Comparison of ENCODE assay signal across 4 worm cellular contexts in the genomic region with DNA sequence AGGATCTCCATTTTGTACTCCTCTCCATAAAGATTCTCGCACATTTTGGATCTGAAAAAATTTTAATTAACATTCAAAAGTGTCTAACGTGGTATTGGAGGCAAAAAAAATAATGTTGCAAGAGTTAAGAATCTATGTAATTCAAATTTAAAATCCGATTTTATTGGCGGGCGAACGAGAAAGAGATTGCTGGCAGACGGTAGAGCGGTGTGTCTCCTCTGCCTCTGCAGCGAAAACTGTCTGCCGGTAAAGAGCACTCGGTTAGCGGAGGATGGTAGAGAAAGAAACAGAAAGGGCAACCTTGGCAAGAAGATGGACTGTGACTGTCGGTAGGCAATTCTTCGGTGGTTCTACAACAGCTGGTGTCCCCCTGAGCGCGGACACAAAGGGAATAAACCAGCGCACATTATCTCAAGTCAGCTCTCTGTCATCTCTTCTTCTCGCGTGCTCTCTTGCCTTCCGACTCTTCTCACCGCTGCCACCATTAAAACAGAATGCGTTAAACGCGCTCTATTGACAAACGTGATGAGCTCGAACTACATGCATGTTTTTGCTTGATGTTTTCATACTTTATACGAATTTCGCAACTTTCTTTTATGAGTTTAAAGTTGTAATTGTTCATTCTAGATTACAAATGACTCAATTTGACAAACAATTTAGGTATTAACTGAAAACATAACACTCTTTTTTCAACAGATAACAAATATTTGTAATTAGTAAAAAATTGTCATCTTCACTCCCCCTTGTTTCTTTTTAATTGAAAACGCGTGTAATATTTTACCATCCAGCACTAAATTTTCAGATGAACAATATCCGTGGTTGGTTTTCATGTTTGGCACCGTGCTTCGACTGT.
TF ChIP-seq lines count a peak whose summit lies in the region.

TSS of gene cdk-4 (minus strand) at position 51 of the 853 bp plus-strand sequence.
TSS of gene F18H3.1 (plus strand) at position 803 of the 853 bp plus-strand sequence.

TF ChIP-seq in whole organism, L2 larva, 48 proteins besides CTCF, POLR2A, EP300 and RAD21 (continues in another document):
- TF ChIP-seq unc-62 (GFP tag; optimal IDR thresholded peaks at IDR 0.05; lab: Kevin White, UChicago) (no peak), crh-2 (tag; optimal IDR thresholded peaks at IDR 0.05; lab: Kevin White, UChicago) (peak; percentile 56), sma-9 (GFP tag; optimal IDR thresholded peaks at IDR 0.05; lab: Kevin White, UChicago) (no peak), sma-9 (tag; optimal IDR thresholded peaks at IDR 0.05; lab: Kevin White, UChicago) (no peak), F13H6.1 (tag; optimal IDR thresholded peaks at IDR 0.05; lab: Kevin White, UChicago) (peak; percentile 15), ama-1 (optimal IDR thresholded peaks at IDR 0.05; lab: Kevin White, UChicago) (no peak), nhr-12 (tag; optimal IDR thresholded peaks at IDR 0.05; lab: Kevin White, UChicago) (no peak), unc-55 (GFP tag; optimal IDR thresholded peaks at IDR 0.05; lab: Kevin White, UChicago) (peak; percentile 94), fos-1 (tag; optimal IDR thresholded peaks at IDR 0.05; lab: Kevin White, UChicago) (peak; percentile 20), nhr-6 (tag; optimal IDR thresholded peaks at IDR 0.05; lab: Kevin White, UChicago) (no peak), zag-1 (tag; optimal IDR thresholded peaks at IDR 0.05; lab: Kevin White, UChicago) (peak; percentile 1), C34F6.9 (tag; optimal IDR thresholded peaks at IDR 0.05; lab: Kevin White, UChicago) (peak; percentile 81), sem-4 (tag; optimal IDR thresholded peaks at IDR 0.05; lab: Kevin White, UChicago) (peak; percentile 52), ceh-16 (tag; optimal IDR thresholded peaks at IDR 0.05; lab: Kevin White, UChicago) (peak; percentile 29), ztf-4 (tag; optimal IDR thresholded peaks at IDR 0.05; lab: Kevin White, UChicago) (no peak), lsy-2 (tag; optimal IDR thresholded peaks at IDR 0.05; lab: Kevin White, UChicago) (peak in 1 of 2 experiments; percentile 52), lin-13 (GFP tag; optimal IDR thresholded peaks at IDR 0.05; lab: Kevin White, UChicago) (peak; percentile 12), nhr-129 (tag; optimal IDR thresholded peaks at IDR 0.05; lab: Kevin White, UChicago) (peak; percentile 77), skn-1 (tag; optimal IDR thresholded peaks at IDR 0.05; lab: Kevin White, UChicago) (no peak), unc-39 (tag; optimal IDR thresholded peaks at IDR 0.05; lab: Kevin White, UChicago) (no peak)

TF ChIP-seq in whole organism, L4 larva, 104 proteins besides CTCF, POLR2A, EP300 and RAD21 (continues in another document):
- TF ChIP-seq Y75B8A.6 (GFP tag; IDR thresholded peaks at IDR 0.05; lab: Robert Waterston, UW) (no peak), mdl-1 (tag; optimal IDR thresholded peaks at IDR 0.05; lab: Kevin White, UChicago) (peak in 1 of 2 experiments; percentile 13), arid-1 (GFP tag; conservative IDR thresholded peaks at IDR 0.05; lab: Robert Waterston, UW) (0 out of 2 replicates have a peak, but pooled peaks have one; percentile 10), hlh-30 (tag; optimal IDR thresholded peaks at IDR 0.05; lab: Kevin White, UChicago; ENCODE audit: insufficient read depth) (peak; percentile 53), dmd-8 (GFP tag; IDR thresholded peaks at IDR 0.05; lab: Robert Waterston, UW) (0 out of 2 replicates have a peak, but pooled peaks have one; percentile 31), T20F7.1 (GFP tag; optimal IDR thresholded peaks at IDR 0.05; lab: Kevin White, UChicago) (no peak), mep-1 (tag; optimal IDR thresholded peaks at IDR 0.05; lab: Kevin White, UChicago) (peak; percentile 30), dmd-6 (GFP tag; IDR thresholded peaks at IDR 0.05; lab: Robert Waterston, UW) (0 out of 2 replicates have a peak, but pooled peaks have one; percentile 15), mes-2 (tag; optimal IDR thresholded peaks at IDR 0.05; lab: Kevin White, UChicago; ENCODE audit: poor library complexity, severe bottlenecking) (peak; percentile 43), dpl-1 (GFP tag; optimal IDR thresholded peaks at IDR 0.05; lab: Kevin White, UChicago) (peak; percentile 34), lin-39 (tag; optimal IDR thresholded peaks at IDR 0.05; lab: Kevin White, UChicago) (no peak), daf-16 (GFP tag; optimal IDR thresholded peaks at IDR 0.05; lab: Kevin White, UChicago) (no peak), daf-16 (tag; optimal IDR thresholded peaks at IDR 0.05; lab: Kevin White, UChicago) (peak; percentile 39), unc-62 (GFP tag; optimal IDR thresholded peaks at IDR 0.05 in 1 of 2; lab: Kevin White, UChicago) (peak in 1 of 2 experiments; percentile 99), unc-62 (tag; optimal IDR thresholded peaks at IDR 0.05; lab: Kevin White, UChicago) (no peak), fos-1 (tag; optimal IDR thresholded peaks at IDR 0.05; lab: Kevin White, UChicago) (no peak), pqm-1 (tag; optimal IDR thresholded peaks at IDR 0.05; lab: Kevin White, UChicago) (peak; percentile 4), F49E8.2 (tag; optimal IDR thresholded peaks at IDR 0.05; lab: Kevin White, UChicago; ENCODE audit: borderline replicate concordance) (no peak), nhr-11 (tag; optimal IDR thresholded peaks at IDR 0.05; lab: Kevin White, UChicago) (peak; percentile 49)

TF ChIP-seq in whole organism, late embryonic, 69 proteins besides CTCF, POLR2A, EP300 and RAD21 (continues in another document):
- TF ChIP-seq unc-55 (GFP tag; optimal IDR thresholded peaks at IDR 0.05; lab: Kevin White, UChicago) = peak; percentile 60
- TF ChIP-seq hlh-8 (tag; optimal IDR thresholded peaks at IDR 0.05; lab: Kevin White, UChicago) = no peak
- no peak for TF ChIP-seq lim-6 (tag; optimal IDR thresholded peaks at IDR 0.05; lab: Kevin White, UChicago)
- no peak for TF ChIP-seq ceh-19 (GFP tag; optimal IDR thresholded peaks at IDR 0.05; lab: Kevin White, UChicago)
- peak; percentile 75 for TF ChIP-seq ref-2 (tag; optimal IDR thresholded peaks at IDR 0.05; lab: Kevin White, UChicago)
- TF ChIP-seq tbx-2 (tag; optimal IDR thresholded peaks at IDR 0.05; lab: Kevin White, UChicago) = peak; percentile 73
- TF ChIP-seq unc-3 (GFP tag; conservative IDR thresholded peaks at IDR 0.05; lab: Robert Waterston, UW) = no peak
- TF ChIP-seq unc-3 (tag; optimal IDR thresholded peaks at IDR 0.05; lab: Kevin White, UChicago) = no peak
- no peak for TF ChIP-seq C38D4.7 (GFP tag; optimal IDR thresholded peaks at IDR 0.05; lab: Kevin White, UChicago)
- no peak for TF ChIP-seq sox-4 (tag; optimal IDR thresholded peaks at IDR 0.05; lab: Kevin White, UChicago)
- TF ChIP-seq ceh-6 (GFP tag; optimal IDR thresholded peaks at IDR 0.05; lab: Kevin White, UChicago) = no peak
- no peak for TF ChIP-seq C08G9.2 (tag; optimal IDR thresholded peaks at IDR 0.05; lab: Kevin White, UChicago)
- TF ChIP-seq pat-9 (tag; optimal IDR thresholded peaks at IDR 0.05; lab: Kevin White, UChicago) = no peak
- TF ChIP-seq hlh-30 (tag; optimal IDR thresholded peaks at IDR 0.05; lab: Kevin White, UChicago; ENCODE audit: insufficient read depth) = peak; percentile 23
- TF ChIP-seq ceh-45 (GFP tag; IDR thresholded peaks at IDR 0.05; lab: Robert Waterston, UW) = no peak
- peak; percentile 84 for TF ChIP-seq sdc-2 (tag; optimal IDR thresholded peaks at IDR 0.05; lab: Kevin White, UChicago)
- TF ChIP-seq nfya-1 (tag; optimal IDR thresholded peaks at IDR 0.05; lab: Kevin White, UChicago) = peak; percentile 41
- TF ChIP-seq ttx-3 (tag; optimal IDR thresholded peaks at IDR 0.05; lab: Kevin White, UChicago) = no peak
- no peak for TF ChIP-seq pros-1 (tag; optimal IDR thresholded peaks at IDR 0.05; lab: Kevin White, UChicago)
- peak; percentile 16 for TF ChIP-seq unc-42 (tag; optimal IDR thresholded peaks at IDR 0.05; lab: Kevin White, UChicago)
- TF ChIP-seq sox-2 (GFP tag; IDR thresholded peaks at IDR 0.05; lab: Robert Waterston, UW) = peak; percentile 39
- TF ChIP-seq ceh-22 (tag; optimal IDR thresholded peaks at IDR 0.05; lab: Kevin White, UChicago) = peak; percentile 4
- no peak for TF ChIP-seq pha-4 (tag; optimal IDR thresholded peaks at IDR 0.05; lab: Kevin White, UChicago)

TF ChIP-seq in whole organism, mixed stage, embryonic, 35 proteins besides CTCF, POLR2A, EP300 and RAD21 (continues in another document):
- TF ChIP-seq mep-1 (tag; optimal IDR thresholded peaks at IDR 0.05; lab: Kevin White, UChicago) (peak; percentile 71), hlh-1 (tag; optimal IDR thresholded peaks at IDR 0.05; lab: Kevin White, UChicago) (peak; percentile 87), ham-2 (GFP tag; optimal IDR thresholded peaks at IDR 0.05; lab: Kevin White, UChicago) (peak; percentile 51), elt-3 (tag; optimal IDR thresholded peaks at IDR 0.05; lab: Kevin White, UChicago) (no peak), flh-1 (GFP tag; optimal IDR thresholded peaks at IDR 0.05; lab: Kevin White, UChicago) (no peak), lin-13 (tag; optimal IDR thresholded peaks at IDR 0.05; lab: Kevin White, UChicago) (peak; percentile 1), zip-8 (tag; optimal IDR thresholded peaks at IDR 0.05; lab: Kevin White, UChicago) (no peak), unc-120 (tag; optimal IDR thresholded peaks at IDR 0.05; lab: Kevin White, UChicago; ENCODE audit: poor library complexity, severe bottlenecking) (peak; percentile 28), lsy-2 (tag; optimal IDR thresholded peaks at IDR 0.05; lab: Kevin White, UChicago) (peak; percentile 39), ceh-83 (GFP tag; optimal IDR thresholded peaks at IDR 0.05; lab: Kevin White, UChicago) (no peak), ces-1 (GFP tag; optimal IDR thresholded peaks at IDR 0.05; lab: Kevin White, UChicago) (peak; percentile 46), cnd-1 (tag; optimal IDR thresholded peaks at IDR 0.05; lab: Kevin White, UChicago) (peak; percentile 85), lin-32 (GFP tag; optimal IDR thresholded peaks at IDR 0.05; lab: Kevin White, UChicago) (peak; percentile 96), unc-39 (tag; optimal IDR thresholded peaks at IDR 0.05; lab: Kevin White, UChicago) (no peak), sptf-1 (tag; optimal IDR thresholded peaks at IDR 0.05; lab: Kevin White, UChicago) (peak; percentile 64), sem-2 (GFP tag; optimal IDR thresholded peaks at IDR 0.05; lab: Kevin White, UChicago) (no peak), mab-5 (tag; optimal IDR thresholded peaks at IDR 0.05; lab: Kevin White, UChicago) (peak; percentile 25), unc-62 (GFP tag; optimal IDR thresholded peaks at IDR 0.05; lab: Kevin White, UChicago) (peak; percentile 72), nhr-2 (tag; optimal IDR thresholded peaks at IDR 0.05; lab: Kevin White, UChicago) (peak; percentile 77), M03D4.4 (tag; optimal IDR thresholded peaks at IDR 0.05; lab: Kevin White, UChicago) (peak; percentile 9), elt-1 (tag; optimal IDR thresholded peaks at IDR 0.05; lab: Kevin White, UChicago; ENCODE audit: borderline replicate concordance, insufficient read depth) (no peak), mls-2 (tag; optimal IDR thresholded peaks at IDR 0.05; lab: Kevin White, UChicago) (peak; percentile 36), nhr-12 (tag; optimal IDR thresholded peaks at IDR 0.05; lab: Kevin White, UChicago) (no peak), nhr-237 (tag; optimal IDR thresholded peaks at IDR 0.05; lab: Kevin White, UChicago) (no peak), pha-4 (tag; optimal IDR thresholded peaks at IDR 0.05; lab: Kevin White, UChicago) (peak; percentile 38)
